Fruit fly (Drosophila melanogaster) whole organism: ENCODE measurements around the gene MESR6.

Source experiments
- CG8478 ChIP-seq: fragments of >200 bp; optimal IDR thresholded peaks from 2 replicates; lab custom pipeline; 2018; ENCODE audit warnings: inconsistent platforms
- Dll ChIP-seq: fragments of >200 bp; optimal IDR thresholded peaks from 2 replicates; lab custom pipeline; 2017
- EcR ChIP-seq, 2 experiments: fragments of >200 bp; optimal IDR thresholded peaks; 2 replicates each; lab custom pipeline; 2017; ENCODE audit warnings: missing biosample characterization in 2 of 2, missing genetic modification characterization in 2 of 2, missing genetic modification reagents in 2 of 2
- pan ChIP-seq: fragments of >200 bp; optimal IDR thresholded peaks from 2 replicates; lab custom pipeline; 2017
- psq ChIP-seq: fragments of >200 bp; optimal IDR thresholded peaks from 2 replicates; lab custom pipeline; 2017
- usp ChIP-seq: fragments of >200 bp; optimal IDR thresholded peaks from 2 replicates; lab custom pipeline; 2017; ENCODE audit warnings: missing biosample characterization, missing genetic modification characterization, mixed read lengths

Gene MESR6

DNA sequence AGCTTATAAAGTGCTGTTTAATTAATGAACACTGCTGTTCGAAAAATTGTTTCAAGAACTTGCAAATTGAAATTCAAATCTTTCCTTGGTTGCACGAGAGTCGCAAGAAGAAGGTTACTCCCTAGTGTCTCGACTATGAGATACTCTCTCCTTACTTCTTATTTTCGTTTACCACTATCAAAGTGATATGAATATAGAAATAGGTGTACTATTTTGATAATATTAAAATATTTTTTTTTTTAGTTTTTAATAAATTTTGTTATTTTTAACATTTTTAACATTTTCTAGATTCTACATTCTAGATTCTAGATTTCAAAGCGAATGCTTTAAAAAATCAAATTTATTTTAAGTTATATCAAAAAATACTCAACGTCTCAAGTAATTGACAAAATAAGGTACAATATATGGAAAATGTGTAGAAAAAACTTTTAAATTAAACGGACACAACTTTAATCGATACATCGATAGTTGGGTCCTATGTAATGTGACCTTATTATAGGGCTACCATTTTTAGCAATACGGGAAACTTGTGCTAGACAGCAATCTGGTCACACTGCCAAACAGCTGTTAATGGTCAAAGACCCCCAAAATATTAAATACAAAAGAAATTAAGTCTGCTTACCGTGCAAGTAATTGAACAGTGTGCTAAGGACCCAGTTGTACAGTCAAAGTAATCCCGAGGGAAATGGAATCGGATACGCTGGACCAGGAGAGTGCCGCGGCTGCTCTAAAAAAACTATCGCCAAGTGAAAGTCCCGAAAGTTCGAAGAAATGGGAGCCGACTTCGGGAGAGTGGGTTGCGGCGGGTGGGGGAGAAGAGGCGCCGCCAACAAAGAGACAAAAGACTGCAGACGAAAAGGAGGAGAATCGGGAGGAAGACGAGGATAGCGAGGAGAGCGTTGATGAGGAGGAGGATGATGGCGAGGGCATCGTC lies at the start of gene MESR6:
Gene MESR6, plus strand, starts transcription at position 546 of the 934 bp plus-strand sequence.
- TF ChIP-seq EcR (GFP tag; optimal IDR thresholded peaks at IDR 0.05; lab: Kevin White, UChicago) = peak; percentile 93 to 97
- TF ChIP-seq pan (lab: Kevin White, UChicago) = no peak

DNA sequence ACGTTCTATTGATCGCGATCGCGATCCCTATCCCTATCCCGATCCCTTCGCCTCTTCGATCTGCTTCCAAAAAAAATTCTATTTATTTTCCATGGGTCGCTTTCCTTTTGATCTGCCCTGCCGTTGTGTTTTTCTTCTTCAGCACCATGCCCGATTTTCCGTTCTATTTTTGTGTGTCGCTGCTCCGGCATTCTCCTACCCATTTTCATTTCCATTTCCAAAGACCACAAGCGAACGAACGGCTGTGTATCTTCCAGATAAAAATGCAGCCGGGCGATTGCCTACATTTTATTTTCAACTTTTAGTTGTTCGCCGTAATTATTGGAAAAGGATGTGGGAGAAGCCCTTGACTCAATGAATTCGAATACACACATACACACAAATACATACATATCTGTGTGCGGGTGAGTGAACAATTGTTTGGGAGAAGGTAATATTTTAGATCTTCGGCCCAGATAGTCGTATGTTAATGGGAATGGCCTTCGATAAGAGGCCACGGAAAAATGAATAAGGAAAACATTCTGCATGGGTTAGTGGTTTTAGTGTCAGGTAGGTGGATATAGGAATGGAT lies 48.9 kb upstream of the MESR6 start:
- no peak for TF ChIP-seq Dll (lab: Kevin White, UChicago)
- no peak for TF ChIP-seq EcR (GFP tag; optimal IDR thresholded peaks at IDR 0.05; lab: Kevin White, UChicago)
- no peak for TF ChIP-seq usp (GFP tag; lab: Kevin White, UChicago)
- no peak for TF ChIP-seq pan (lab: Kevin White, UChicago)
- no peak for TF ChIP-seq psq (lab: Kevin White, UChicago)
- TF ChIP-seq CG8478 = no peak

DNA sequence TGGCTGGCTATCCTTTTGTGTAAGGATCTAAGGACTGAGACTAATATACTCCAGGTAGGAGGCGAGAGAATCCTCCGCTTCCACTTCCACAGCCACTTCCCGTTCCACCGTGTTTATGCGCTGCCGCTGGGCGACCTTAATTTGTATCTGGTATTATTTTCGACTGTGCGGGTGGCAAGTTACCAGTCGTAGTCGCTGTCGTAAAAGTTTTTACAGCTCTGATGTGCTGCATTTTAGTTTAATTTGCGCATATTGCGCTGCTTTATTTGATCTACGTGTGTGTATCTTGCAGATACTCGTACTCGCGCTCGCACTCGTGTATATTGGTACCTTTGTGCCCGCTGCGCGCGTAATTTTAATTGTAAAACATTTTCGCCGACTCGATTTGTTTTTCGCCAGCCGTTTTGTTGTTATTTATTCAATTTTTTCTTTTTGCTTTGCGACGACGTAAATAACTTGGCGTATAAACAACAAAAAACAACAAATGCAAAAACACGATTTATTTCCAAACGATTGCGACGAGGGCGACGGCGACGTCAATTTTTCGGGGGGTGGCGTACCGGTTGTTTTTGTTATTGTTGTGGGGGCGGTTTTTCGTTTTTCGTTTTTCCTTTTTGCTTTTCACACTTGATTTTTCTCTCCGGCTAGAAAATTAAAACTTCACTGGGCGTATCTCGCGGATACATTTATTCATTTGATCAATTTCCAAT lies 47.7 kb upstream of the MESR6 start:
- TF ChIP-seq pan (lab: Kevin White, UChicago) (no peak), psq (lab: Kevin White, UChicago) (no peak), CG8478 (no peak), Dll (lab: Kevin White, UChicago) (no peak), EcR (GFP tag; optimal IDR thresholded peaks at IDR 0.05; lab: Kevin White, UChicago) (no peak), usp (GFP tag; lab: Kevin White, UChicago) (no peak)

DNA sequence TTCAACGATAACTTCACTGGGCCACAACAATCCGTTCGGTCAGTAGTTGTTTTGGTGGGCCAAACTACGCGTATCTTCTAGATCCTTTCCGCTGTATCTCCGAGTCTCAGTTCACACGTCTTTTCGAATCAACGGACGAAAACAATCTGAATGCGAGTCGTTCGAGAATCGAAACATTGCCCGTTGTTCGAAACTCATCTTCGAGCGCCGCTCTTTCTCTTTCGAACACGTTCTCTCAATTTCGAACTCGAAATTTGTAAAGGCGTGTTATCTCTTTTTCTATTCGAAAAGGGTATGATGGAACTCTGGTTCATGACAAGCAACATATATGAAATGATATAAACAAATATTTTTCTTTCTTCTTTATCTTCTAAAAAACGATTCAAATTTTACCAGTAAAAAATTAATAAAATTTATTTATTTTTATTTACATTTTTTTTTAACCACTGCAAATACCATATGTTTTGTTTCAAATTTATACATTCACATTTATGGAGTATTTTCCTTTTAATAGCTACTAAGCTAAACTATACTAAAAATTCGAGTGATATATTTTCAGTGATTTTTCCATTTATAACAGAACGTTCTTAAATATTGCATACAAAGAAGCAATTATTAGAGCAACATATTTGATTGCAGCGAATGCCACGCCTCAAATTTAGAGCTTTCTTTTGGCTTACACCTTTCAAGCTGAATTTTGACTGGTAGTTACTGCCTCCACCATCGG lies 47.0 kb upstream of the MESR6 start, which contains the start of gene nkd:
Gene nkd, minus strand, starts transcription at position 151 of the 727 bp plus-strand sequence.
- TF ChIP-seq CG8478 = no peak
- no peak for TF ChIP-seq Dll (lab: Kevin White, UChicago)
- no peak for TF ChIP-seq usp (GFP tag; lab: Kevin White, UChicago)
- TF ChIP-seq pan (lab: Kevin White, UChicago) = peak; percentile 70
- no peak for TF ChIP-seq EcR (GFP tag; optimal IDR thresholded peaks at IDR 0.05; lab: Kevin White, UChicago)
- no peak for TF ChIP-seq psq (lab: Kevin White, UChicago)

DNA sequence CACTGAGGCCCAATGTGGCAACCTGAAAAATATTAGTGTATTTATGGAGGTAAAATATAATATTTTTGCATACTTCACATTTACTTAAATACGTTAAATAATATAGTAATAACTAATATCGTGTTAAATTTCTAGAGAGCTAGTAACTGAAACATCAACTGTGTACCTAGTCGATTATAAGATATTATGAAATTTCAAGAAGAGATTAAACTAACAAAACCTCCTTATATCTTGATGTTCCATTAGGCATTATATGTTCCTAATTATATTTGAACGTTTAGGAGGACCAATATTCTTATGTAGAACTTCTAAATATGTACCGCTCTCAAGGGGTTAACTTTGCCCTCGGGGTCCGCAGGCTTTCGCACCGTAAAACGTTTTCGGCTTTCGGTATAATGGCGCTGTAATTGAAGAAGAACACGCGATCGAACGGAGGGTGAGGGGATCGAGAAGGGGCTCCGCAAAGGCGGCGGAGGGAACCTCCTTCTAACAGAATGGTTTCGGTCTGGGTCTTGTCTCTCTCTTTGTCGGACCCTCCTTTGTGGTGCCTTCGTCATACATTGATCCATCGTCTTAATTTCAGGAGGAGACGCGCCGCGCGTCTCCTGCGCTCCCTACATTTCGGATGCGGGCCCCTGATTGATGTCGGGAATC lies 46.0 kb upstream of the MESR6 start:
- peak; percentile 78 for TF ChIP-seq Dll (lab: Kevin White, UChicago)
- TF ChIP-seq EcR (GFP tag; optimal IDR thresholded peaks at IDR 0.05; lab: Kevin White, UChicago) = no peak

DNA sequence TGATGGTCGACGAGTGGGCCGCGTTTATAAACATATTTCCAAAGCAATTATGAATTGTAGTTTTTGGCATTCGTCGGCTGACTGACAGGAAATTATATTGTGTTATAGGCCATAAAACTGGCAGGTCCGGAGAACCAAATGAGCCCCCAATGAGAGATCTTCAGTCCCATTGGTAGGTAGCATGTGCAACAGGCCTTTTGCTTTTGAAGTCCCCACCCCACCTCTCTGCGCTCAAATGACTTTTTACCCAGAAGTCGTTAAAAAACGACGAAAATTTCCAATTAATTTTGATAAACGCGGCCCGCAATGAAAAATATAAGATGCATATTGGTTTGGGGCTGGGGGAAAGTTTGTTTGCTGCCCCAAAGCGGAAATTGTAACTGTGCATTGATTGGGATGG lies 44.2 kb upstream of the MESR6 start:
- TF ChIP-seq Dll (lab: Kevin White, UChicago) (no peak), EcR (GFP tag; optimal IDR thresholded peaks at IDR 0.05; lab: Kevin White, UChicago) (no peak), pan (lab: Kevin White, UChicago) (no peak), CG8478 (no peak), usp (GFP tag; lab: Kevin White, UChicago) (no peak)

DNA sequence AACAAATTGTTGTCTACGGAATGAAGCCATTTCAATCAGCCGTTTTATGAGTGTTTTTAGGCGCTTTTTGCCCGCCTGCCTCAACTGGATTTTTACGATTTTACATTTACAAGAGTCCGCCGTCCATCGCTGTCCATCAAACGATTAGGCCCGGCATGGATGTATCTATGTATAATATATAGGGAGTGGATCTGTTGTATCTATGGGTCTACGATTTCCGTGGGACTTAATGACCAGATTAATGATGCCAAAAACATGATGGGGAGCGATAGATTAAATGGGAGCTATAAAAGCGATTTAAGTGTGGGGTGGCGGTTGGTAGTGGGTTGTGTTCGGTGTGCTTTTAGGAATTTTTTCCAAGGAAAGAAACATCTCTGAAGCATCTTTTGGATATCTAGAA lies 43.7 kb upstream of the MESR6 start:
- TF ChIP-seq Dll (lab: Kevin White, UChicago) (no peak), psq (lab: Kevin White, UChicago) (no peak)

DNA sequence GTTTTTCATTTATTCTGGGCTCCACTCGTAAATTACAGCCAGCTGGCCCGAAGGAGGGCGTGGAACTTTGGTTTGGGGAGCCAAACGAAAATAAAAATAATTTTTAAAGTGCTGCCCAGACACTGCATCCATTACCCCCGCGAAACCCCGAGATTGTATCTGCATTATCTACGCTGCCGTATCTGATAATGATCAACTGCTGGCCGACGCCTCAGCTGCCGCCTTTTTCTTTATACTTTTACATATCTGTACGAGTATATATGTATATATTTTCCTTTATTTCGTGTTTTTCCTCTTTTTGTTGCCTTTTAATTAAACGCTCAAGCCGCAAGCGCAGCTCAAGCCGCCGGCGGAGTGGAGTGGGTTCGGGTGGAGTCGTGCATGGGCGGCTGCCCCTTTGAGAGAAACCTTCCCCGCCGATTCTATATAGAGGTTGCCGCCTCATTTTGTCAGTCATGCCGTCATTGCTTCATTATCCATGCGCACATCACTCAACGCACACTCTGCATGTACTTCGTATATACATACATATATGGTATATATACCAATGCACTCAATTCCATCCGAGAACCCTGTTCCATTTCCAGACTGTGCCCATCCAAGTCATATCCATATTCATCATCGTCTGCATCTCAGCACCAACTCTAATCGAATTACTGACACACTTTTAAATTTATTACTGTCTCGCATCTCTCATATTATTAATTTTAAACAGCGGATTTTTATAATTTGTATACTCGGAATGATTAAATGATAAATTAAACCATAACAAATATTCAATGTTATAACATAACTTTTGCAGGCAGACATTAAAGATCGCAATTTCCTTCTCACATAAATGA lies 42.6 kb upstream of the MESR6 start:
- TF ChIP-seq Dll (lab: Kevin White, UChicago) = no peak
- no peak for TF ChIP-seq pan (lab: Kevin White, UChicago)
- TF ChIP-seq CG8478 = no peak
- no peak for TF ChIP-seq EcR (GFP tag; optimal IDR thresholded peaks at IDR 0.05; lab: Kevin White, UChicago)
- no peak for TF ChIP-seq psq (lab: Kevin White, UChicago)

DNA sequence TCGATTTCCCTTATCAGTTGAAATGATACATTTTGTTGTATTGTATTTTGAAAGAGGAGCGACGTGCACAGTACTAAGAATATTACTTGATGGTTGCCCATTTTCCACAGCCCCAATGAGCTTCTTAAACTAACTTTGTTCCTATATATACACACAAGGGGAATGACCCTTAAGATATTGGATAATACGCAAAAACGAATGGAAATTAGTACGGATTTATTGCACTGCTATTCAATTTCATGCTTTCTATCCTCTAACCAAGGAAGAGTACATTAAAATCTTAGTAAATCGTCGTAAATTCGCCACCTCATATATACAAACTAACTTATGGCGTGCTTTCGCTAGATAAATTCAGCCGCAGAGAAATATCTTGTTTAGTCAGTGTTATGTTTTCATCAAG lies 40.5 kb upstream of the MESR6 start, which contains the start of gene Acp76A:
Gene Acp76A, minus strand, starts transcription at position 101 of the 400 bp plus-strand sequence.
- TF ChIP-seq pan (lab: Kevin White, UChicago) (no peak), EcR (GFP tag; optimal IDR thresholded peaks at IDR 0.05; lab: Kevin White, UChicago) (no peak)

DNA sequence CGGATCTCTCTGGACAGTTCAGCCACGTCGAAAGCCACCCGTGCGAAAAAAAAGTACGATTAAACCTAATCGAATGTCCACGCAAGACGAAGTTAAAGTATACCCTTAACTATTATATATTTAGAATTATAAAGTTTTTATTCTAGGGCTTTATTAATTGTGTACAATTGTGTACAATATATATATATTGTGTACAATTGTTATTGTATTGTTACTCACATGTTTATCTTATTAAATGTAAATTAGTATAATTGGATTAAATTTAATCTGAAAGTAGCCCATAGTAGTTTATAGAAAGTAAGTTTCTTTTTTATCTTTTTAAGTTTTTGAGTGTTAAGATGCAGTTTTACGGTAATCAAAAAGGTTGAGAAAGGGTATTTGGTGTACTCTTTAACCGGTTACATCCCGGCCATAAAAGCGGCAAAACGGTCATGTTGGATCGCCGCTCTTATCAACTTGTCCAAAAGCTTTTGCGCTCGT lies 39.1 kb upstream of the MESR6 start, which contains the start of gene CG43407:
Gene CG43407, minus strand, starts transcription at position 51 of the 480 bp plus-strand sequence.
- TF ChIP-seq CG8478 (no peak), EcR (GFP tag; optimal IDR thresholded peaks at IDR 0.05; lab: Kevin White, UChicago) (no peak), Dll (lab: Kevin White, UChicago) (no peak), pan (lab: Kevin White, UChicago) (no peak), psq (lab: Kevin White, UChicago) (no peak), usp (GFP tag; lab: Kevin White, UChicago) (no peak)
